In the genomic region with DNA sequence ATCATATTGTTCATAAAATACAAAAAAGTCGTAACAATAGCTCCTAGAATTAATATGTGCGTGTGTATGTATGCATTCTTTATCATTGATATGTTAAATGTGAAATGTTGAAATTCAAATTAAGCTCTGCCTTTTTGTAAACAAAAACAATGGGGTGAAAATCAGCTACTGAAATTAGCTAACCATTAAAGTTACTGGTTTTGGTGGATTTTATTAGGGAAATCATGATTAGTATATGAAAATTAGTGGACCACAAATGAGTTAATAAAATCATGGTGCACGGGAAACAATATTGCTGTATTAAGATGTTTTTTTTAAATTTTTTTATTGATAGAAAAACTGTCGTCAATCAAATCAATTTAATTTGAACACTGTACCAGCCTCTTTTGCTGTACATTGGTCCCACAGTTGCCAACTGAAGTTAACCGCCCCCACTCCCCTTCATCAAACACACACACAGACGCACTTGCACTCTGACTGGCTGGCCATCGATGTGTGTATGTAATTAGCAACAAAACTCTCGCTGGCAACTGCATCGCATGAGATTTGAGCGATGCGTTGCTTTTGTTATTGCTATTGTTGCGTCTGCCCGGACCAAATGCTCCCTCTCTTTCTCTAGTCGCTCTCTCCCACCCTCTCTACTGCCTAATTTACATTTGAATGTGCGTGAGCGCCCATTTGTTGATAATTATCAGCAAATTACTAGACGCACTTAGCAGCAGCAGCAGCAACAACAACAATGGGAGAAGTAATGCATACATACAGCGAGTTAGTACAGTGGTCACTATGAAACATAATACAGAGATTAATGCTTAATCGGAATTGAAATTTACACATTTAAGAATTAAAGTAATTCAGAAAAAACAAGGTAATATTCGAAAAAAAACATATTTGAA, we compare ENCODE assay signal across 1 fruit fly cellular context.
TF ChIP-seq lines count a peak whose summit lies in the region.

No protein-coding gene starts in this region.

TF ChIP-seq in whole organism, embryonic, 481 proteins besides CTCF, POLR2A, EP300 and RAD21 (continued from another document):
- TF ChIP-seq Elba2 (GFP tag; optimal IDR thresholded peaks at IDR 0.05; lab: Kevin White, UChicago) (no peak), CG4282 (GFP tag; optimal IDR thresholded peaks at IDR 0.05; lab: Kevin White, UChicago) (no peak), Sry-δ (GFP tag; optimal IDR thresholded peaks at IDR 0.05; lab: Kevin White, UChicago) (no peak), CG32767 (GFP tag; IDR thresholded peaks at IDR 0.05; lab: Robert Waterston, UW) (no peak), pho (GFP tag; optimal IDR thresholded peaks at IDR 0.05; lab: Kevin White, UChicago) (no peak), Med (GFP tag; lab: Kevin White, UChicago) (peak; percentile 53), CG30431 (GFP tag; optimal IDR thresholded peaks at IDR 0.05; lab: Kevin White, UChicago) (no peak), CG14014 (GFP tag; IDR thresholded peaks at IDR 0.05; lab: Robert Waterston, UW) (no peak), bsh (GFP tag; optimal IDR thresholded peaks at IDR 0.05; lab: Kevin White, UChicago) (no peak), lilli (GFP tag; optimal IDR thresholded peaks at IDR 0.05; lab: Kevin White, UChicago) (no peak), lmd (GFP tag; IDR thresholded peaks at IDR 0.05; lab: Robert Waterston, UW) (no peak), oc (tag; optimal IDR thresholded peaks at IDR 0.05; lab: Kevin White, UChicago) (no peak), CG10366 (GFP tag; IDR thresholded peaks at IDR 0.05; lab: Robert Waterston, UW) (no peak), CG7745 (tag; optimal IDR thresholded peaks at IDR 0.05; lab: Kevin White, UChicago) (peak; percentile 88), lov (optimal IDR thresholded peaks at IDR 0.05; lab: Kevin White, UChicago) (no peak), lov (GFP tag; IDR thresholded peaks at IDR 0.05; lab: Robert Waterston, UW) (0 out of 3 replicates have a peak, but pooled peaks have one; percentile 10), esg (GFP tag; conservative IDR thresholded peaks at IDR 0.05; lab: Robert Waterston, UW) (no peak), CG8089 (GFP tag; optimal IDR thresholded peaks at IDR 0.05; lab: Kevin White, UChicago) (no peak), Poxn (GFP tag; IDR thresholded peaks at IDR 0.05; lab: Robert Waterston, UW) (no peak), ftz-f1 (GFP tag; optimal IDR thresholded peaks at IDR 0.05; lab: Kevin White, UChicago) (no peak), Ada2b (GFP tag; IDR thresholded peaks at IDR 0.05; lab: Robert Waterston, UW) (no peak), Blimp-1 (GFP tag; optimal IDR thresholded peaks at IDR 0.05; lab: Kevin White, UChicago) (peak; percentile 33), CG6689 (GFP tag; IDR thresholded peaks at IDR 0.05; lab: Robert Waterston, UW) (peak; percentile 18; the same call in 1 of the 2 replicates), CG14710 (tag; optimal IDR thresholded peaks at IDR 0.05; lab: Kevin White, UChicago) (no peak), sens (GFP tag; lab: Kevin White, UChicago) (peak; percentile 92), sens-2 (GFP tag; IDR thresholded peaks at IDR 0.05; lab: Robert Waterston, UW) (no peak), CG12219 (GFP tag; optimal IDR thresholded peaks at IDR 0.05; lab: Kevin White, UChicago) (no peak), CG15514 (GFP tag; optimal IDR thresholded peaks at IDR 0.05; lab: Kevin White, UChicago) (no peak), crol (GFP tag; IDR thresholded peaks at IDR 0.05; lab: Robert Waterston, UW) (peak; percentile 33), CG9215 (GFP tag; IDR thresholded peaks at IDR 0.05; lab: Robert Waterston, UW) (no peak), B-H2 (GFP tag; optimal IDR thresholded peaks at IDR 0.05; lab: Kevin White, UChicago) (no peak), slou (GFP tag; optimal IDR thresholded peaks at IDR 0.05; lab: Kevin White, UChicago) (no peak), da (GFP tag; optimal IDR thresholded peaks at IDR 0.05; lab: Kevin White, UChicago) (no peak), Sin3A (optimal IDR thresholded peaks at IDR 0.05; lab: Kevin White, UChicago) (no peak), chinmo (GFP tag; IDR thresholded peaks at IDR 0.05; lab: Robert Waterston, UW; ENCODE audit: partially characterized antibody) (0 out of 4 replicates have a peak, but pooled peaks have one; percentile 46), C15 (GFP tag; IDR thresholded peaks at IDR 0.05; lab: Robert Waterston, UW) (no peak), aop (GFP tag; IDR thresholded peaks at IDR 0.05; lab: Robert Waterston, UW) (no peak), MTF-1 (GFP tag; optimal IDR thresholded peaks at IDR 0.05; lab: Kevin White, UChicago; ENCODE audit: borderline replicate concordance) (no peak), jumu (GFP tag; optimal IDR thresholded peaks at IDR 0.05; lab: Kevin White, UChicago) (no peak), CG17829 (tag; optimal IDR thresholded peaks at IDR 0.05; lab: Kevin White, UChicago) (no peak), ash1 (GFP tag; optimal IDR thresholded peaks at IDR 0.05; lab: Kevin White, UChicago) (no peak), CG31441 (GFP tag; IDR thresholded peaks at IDR 0.05; lab: Robert Waterston, UW) (no peak; the same call in 1 of the 2 replicates), Sry-β (GFP tag; optimal IDR thresholded peaks at IDR 0.05; lab: Kevin White, UChicago) (no peak), ssp (GFP tag; IDR thresholded peaks at IDR 0.05; lab: Robert Waterston, UW) (no peak), Kr (GFP tag; optimal IDR thresholded peaks at IDR 0.05; lab: Kevin White, UChicago) (no peak), CG4360 (GFP tag; IDR thresholded peaks at IDR 0.05; lab: Robert Waterston, UW) (peak; percentile 56), abd-A (tag; optimal IDR thresholded peaks at IDR 0.05; lab: Kevin White, UChicago) (no peak), Tbp (GFP tag; optimal IDR thresholded peaks at IDR 0.05; lab: Kevin White, UChicago) (no peak), Six4 (GFP tag; optimal IDR thresholded peaks at IDR 0.05; lab: Kevin White, UChicago) (no peak), slp2 (GFP tag; optimal IDR thresholded peaks at IDR 0.05; lab: Kevin White, UChicago) (no peak), CG2199 (GFP tag; IDR thresholded peaks at IDR 0.05; lab: Robert Waterston, UW) (no peak), CG18262 (tag; optimal IDR thresholded peaks at IDR 0.05; lab: Kevin White, UChicago) (no peak), Nf-YB (GFP tag; optimal IDR thresholded peaks at IDR 0.05; lab: Kevin White, UChicago) (peak; percentile 63), Bteb2 (GFP tag; optimal IDR thresholded peaks at IDR 0.05; lab: Kevin White, UChicago) (no peak), CG43689 (GFP tag; IDR thresholded peaks at IDR 0.05; lab: Robert Waterston, UW) (no peak), Hr39 (optimal IDR thresholded peaks at IDR 0.05; lab: Kevin White, UChicago) (no peak), unc-4 (GFP tag; IDR thresholded peaks at IDR 0.05; lab: Robert Waterston, UW; ENCODE audit: partially characterized antibody) (no peak), D (optimal IDR thresholded peaks at IDR 0.05; lab: Kevin White, UChicago) (no peak), D (GFP tag; optimal IDR thresholded peaks at IDR 0.05; lab: Kevin White, UChicago) (no peak), sna (GFP tag; IDR thresholded peaks at IDR 0.05; lab: Robert Waterston, UW; ENCODE audit: partially characterized antibody) (no peak; the same call in 1 of the 2 replicates), gcm (GFP tag; optimal IDR thresholded peaks at IDR 0.05; lab: Kevin White, UChicago) (no peak), bigmax (GFP tag; optimal IDR thresholded peaks at IDR 0.05; lab: Kevin White, UChicago) (no peak), trh (GFP tag; optimal IDR thresholded peaks at IDR 0.05; lab: Kevin White, UChicago) (no peak), Spps (tag; optimal IDR thresholded peaks at IDR 0.05; lab: Kevin White, UChicago) (no peak), CG13123 (GFP tag; optimal IDR thresholded peaks at IDR 0.05; lab: Kevin White, UChicago) (no peak), eve (GFP tag; optimal IDR thresholded peaks at IDR 0.05; lab: Kevin White, UChicago) (peak in 1 of 2 experiments; percentile 81), Meics (GFP tag; optimal IDR thresholded peaks at IDR 0.05; lab: Kevin White, UChicago) (no peak), HLH4C (GFP tag; IDR thresholded peaks at IDR 0.05; lab: Robert Waterston, UW; ENCODE audit: partially characterized antibody) (no peak)
